Worm (Caenorhabditis elegans): ENCODE data around the gene ubl-1.

ubl-1 gene

DNA sequence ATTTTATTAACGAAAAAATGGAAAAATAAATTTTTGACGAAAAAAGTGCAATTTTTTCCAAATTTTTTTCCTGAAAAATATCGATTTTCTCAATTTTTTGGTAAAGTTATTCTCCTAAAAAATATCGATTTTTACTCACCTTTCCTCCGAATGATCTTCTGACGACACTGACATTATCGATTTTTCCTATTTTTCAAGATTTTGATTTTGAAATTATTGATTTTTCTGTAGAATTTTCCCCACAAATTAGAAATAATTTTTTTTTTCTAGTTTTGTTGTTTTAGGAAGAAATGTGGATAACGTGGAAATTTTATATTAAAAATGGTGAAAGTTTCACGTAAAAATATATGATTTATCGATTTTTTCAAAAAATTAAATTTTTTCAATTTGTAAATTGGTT, 43.4 kb downstream of the ubl-1 start:
- TF ChIP-seq ces-1 (GFP tag; optimal IDR thresholded peaks at IDR 0.05) (no peak), jun-1 (tag; optimal IDR thresholded peaks at IDR 0.05) (no peak), unc-130 (tag; optimal IDR thresholded peaks at IDR 0.05) (no peak), nhr-77 (tag; optimal IDR thresholded peaks at IDR 0.05) (no peak), lin-15B (tag; optimal IDR thresholded peaks at IDR 0.05) (no peak), elt-2 (tag; optimal IDR thresholded peaks at IDR 0.05) (no peak), efl-1 (optimal IDR thresholded peaks at IDR 0.05) (no peak), efl-1 (GFP tag; optimal IDR thresholded peaks at IDR 0.05 in 1 of 2) (no peak), zag-1 (tag; optimal IDR thresholded peaks at IDR 0.05) (no peak), lin-13 (GFP tag; optimal IDR thresholded peaks at IDR 0.05) (no peak), snpc-4 (tag; optimal IDR thresholded peaks at IDR 0.05) (no peak), lsy-2 (tag; optimal IDR thresholded peaks at IDR 0.05) (no peak), nhr-85 (tag) (no peak)

DNA sequence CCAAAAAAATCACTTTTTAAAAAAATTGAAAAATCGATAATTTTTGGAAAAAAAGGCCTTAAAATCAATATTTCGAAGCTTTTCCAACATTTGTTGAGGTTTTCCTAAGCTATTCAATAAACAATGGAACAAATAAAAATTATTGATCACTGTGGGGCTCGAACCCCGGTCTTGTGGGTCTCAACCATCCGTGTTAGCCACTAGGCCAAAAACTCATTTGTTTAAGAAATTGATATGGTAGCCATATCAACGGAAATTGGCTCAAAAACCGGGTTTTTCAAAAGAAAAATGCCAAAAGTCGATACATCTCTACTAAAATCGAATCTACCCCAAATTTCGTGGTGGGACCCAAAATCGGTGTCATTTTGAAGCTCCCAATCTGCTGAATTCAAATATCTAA, 43.9 kb downstream of the ubl-1 start:
- no peak for TF ChIP-seq ztf-11 (tag; optimal IDR thresholded peaks at IDR 0.05)
- no peak for TF ChIP-seq sox-4 (tag; optimal IDR thresholded peaks at IDR 0.05)
- no peak for TF ChIP-seq nhr-77 (tag; optimal IDR thresholded peaks at IDR 0.05)
- no peak for TF ChIP-seq fkh-10 (GFP tag; optimal IDR thresholded peaks at IDR 0.05)
- no peak for TF ChIP-seq C34B4.2 (tag; optimal IDR thresholded peaks at IDR 0.05)
- TF ChIP-seq nhr-90 (tag; optimal IDR thresholded peaks at IDR 0.05; ENCODE audit: poor library complexity): no peak
- TF ChIP-seq pag-3 (tag; optimal IDR thresholded peaks at IDR 0.05; ENCODE audit: borderline replicate concordance, insufficient read depth): no peak
- TF ChIP-seq vab-15 (tag; optimal IDR thresholded peaks at IDR 0.05): no peak
- no peak for TF ChIP-seq nhr-84 (tag; optimal IDR thresholded peaks at IDR 0.05)
- no peak for TF ChIP-seq hlh-17 (GFP tag; optimal IDR thresholded peaks at IDR 0.05; ENCODE audit: borderline replicate concordance)

DNA sequence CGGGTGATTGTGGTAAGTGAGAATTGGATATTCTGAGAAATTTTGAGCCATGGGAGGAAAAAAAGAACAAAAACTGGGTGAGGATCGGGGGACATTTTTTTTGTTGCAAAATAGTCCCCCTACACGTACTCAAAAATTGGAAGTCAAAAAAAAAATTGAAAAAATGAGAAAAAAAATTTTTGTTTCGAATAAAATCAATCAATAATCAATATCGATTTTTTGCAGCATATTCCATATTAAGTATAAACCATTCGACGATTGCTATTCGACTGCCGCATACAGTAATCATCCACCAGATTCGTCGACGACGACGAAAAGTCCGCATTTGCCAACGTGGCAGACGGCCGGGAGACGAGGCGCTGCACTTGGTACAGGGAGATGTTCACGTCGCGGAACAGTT, 44.5 kb downstream of the ubl-1 start:
- TF ChIP-seq jun-1 (tag; optimal IDR thresholded peaks at IDR 0.05) (no peak), sox-4 (tag; optimal IDR thresholded peaks at IDR 0.05) (no peak), ztf-4 (tag; optimal IDR thresholded peaks at IDR 0.05) (no peak), egl-27 (tag; optimal IDR thresholded peaks at IDR 0.05) (no peak), efl-1 (optimal IDR thresholded peaks at IDR 0.05) (no peak), efl-1 (GFP tag; optimal IDR thresholded peaks at IDR 0.05 in 1 of 2) (no peak), lin-13 (GFP tag; optimal IDR thresholded peaks at IDR 0.05) (no peak), hlh-4 (tag; optimal IDR thresholded peaks at IDR 0.05) (no peak), nhr-85 (tag) (no peak), xbp-1 (tag; optimal IDR thresholded peaks at IDR 0.05) (no peak)

DNA sequence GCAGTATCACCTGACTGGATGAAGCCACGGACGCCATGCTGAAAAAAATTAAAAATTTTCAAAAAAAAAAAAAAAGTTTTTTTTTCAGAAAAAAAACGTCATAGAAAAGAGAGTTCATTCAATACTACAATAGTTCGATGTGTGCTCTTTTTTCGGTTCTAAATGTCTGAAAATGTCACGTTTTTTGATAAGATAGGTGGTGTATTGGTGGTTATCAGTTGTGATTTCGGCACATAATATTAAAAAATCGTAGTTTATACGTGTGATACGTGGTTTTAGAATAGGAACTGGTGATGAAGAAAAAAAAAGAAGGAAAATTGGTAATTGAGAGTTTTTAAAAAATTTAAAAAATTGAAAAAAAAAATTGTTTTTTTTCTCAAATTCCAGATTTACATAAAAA, 48.9 kb downstream of the ubl-1 start:
- TF ChIP-seq lin-35 (GFP tag; optimal IDR thresholded peaks at IDR 0.05) (peak in 1 of 2 experiments; percentile 39), elt-2 (tag; optimal IDR thresholded peaks at IDR 0.05) (peak; percentile 85), mep-1 (tag; optimal IDR thresholded peaks at IDR 0.05) (no peak), swsn-7 (tag; optimal IDR thresholded peaks at IDR 0.05) (no peak), nhr-76 (tag; optimal IDR thresholded peaks at IDR 0.05) (no peak), jun-1 (tag; optimal IDR thresholded peaks at IDR 0.05) (peak; percentile 21)
